Worm (Caenorhabditis elegans) whole organism, young adult: Measurements from ENCODE around the gene T07D3.2.
A peak's percentile ranks its signal among the peaks of the same experiment; 100 is the strongest.

ENCODE experiments used
- F39B2.1 ChIP-seq: fragments of 200-800 bp; sonication (Bioruptor generic); IDR thresholded peaks from 2 replicates; pipeline ENCODE4 v1.3.6; 2022; ENCODE audit warnings: missing genetic modification reagents, missing genetic modification characterization, missing compliant biosample characterization
- F57C9.4 ChIP-seq: sonication (generic microtip); optimal IDR thresholded peaks from 2 replicates; lab custom pipeline; 2017; ENCODE audit warnings: mild to moderate bottlenecking, missing genetic modification characterization, missing compliant biosample characterization
- K11D2.4 ChIP-seq: fragments of 200-800 bp; sonication (Bioruptor generic); IDR thresholded peaks from 2 replicates; pipeline ENCODE4 v1.3.6; 2022; ENCODE audit warnings: missing genetic modification reagents, missing genetic modification characterization, missing compliant biosample characterization
- ZK185.1 ChIP-seq: sonication (generic microtip); optimal IDR thresholded peaks from 2 replicates; lab custom pipeline; 2016; ENCODE audit warnings: mild to moderate bottlenecking, missing genetic modification characterization, missing compliant biosample characterization; ENCODE audit not compliant: poor library complexity, severe bottlenecking
- cebp-1 ChIP-seq, 2 experiments: fragments of 200-800 bp in 1 of 2; sonication (Bioruptor generic) in 1 of 2; sonication (generic microtip) in 1 of 2; IDR thresholded peaks in 1 of 2; optimal IDR thresholded peaks in 1 of 2; 2 replicates each; pipeline versions ENCODE4 v1.3.6 to Lab custom; 2017 to 2022; ENCODE audit warnings: missing compliant biosample characterization in 2 of 2, missing genetic modification characterization in 2 of 2, mild to moderate bottlenecking in 1 of 2, missing genetic modification reagents in 1 of 2, moderate library complexity in 1 of 2
- hmg-20 ChIP-seq: fragments of 200-800 bp; sonication (Bioruptor generic); IDR thresholded peaks from 2 replicates; pipeline ENCODE4 v1.3.6; 2022; ENCODE audit warnings: missing genetic modification reagents, missing genetic modification characterization, missing compliant biosample characterization
- lir-1 ChIP-seq: fragments of 200-800 bp; sonication (Bioruptor generic); conservative IDR thresholded peaks from 2 replicates; pipeline ENCODE4 v1.3.6; 2022; ENCODE audit warnings: missing genetic modification reagents, missing genetic modification characterization, missing compliant biosample characterization
- madf-3 ChIP-seq: fragments of 200-800 bp; sonication (Bioruptor generic); IDR thresholded peaks from 2 replicates; pipeline ENCODE4 v1.3.6; 2022; ENCODE audit warnings: missing genetic modification reagents, missing genetic modification characterization, missing compliant biosample characterization
- nfya-1 ChIP-seq: sonication (generic microtip); optimal IDR thresholded peaks from 2 replicates; lab custom pipeline; 2017; ENCODE audit warnings: antibody characterized with exemption, missing compliant biosample characterization, missing genetic modification characterization, borderline replicate concordance; ENCODE audit not compliant: insufficient read depth
- zfh-2 ChIP-seq: fragments of 200-800 bp; sonication (Bioruptor generic); conservative IDR thresholded peaks from 2 replicates; pipeline ENCODE4 v1.3.6; 2022; ENCODE audit warnings: missing genetic modification reagents, missing genetic modification characterization, missing compliant biosample characterization

The T07D3.2 gene

DNA sequence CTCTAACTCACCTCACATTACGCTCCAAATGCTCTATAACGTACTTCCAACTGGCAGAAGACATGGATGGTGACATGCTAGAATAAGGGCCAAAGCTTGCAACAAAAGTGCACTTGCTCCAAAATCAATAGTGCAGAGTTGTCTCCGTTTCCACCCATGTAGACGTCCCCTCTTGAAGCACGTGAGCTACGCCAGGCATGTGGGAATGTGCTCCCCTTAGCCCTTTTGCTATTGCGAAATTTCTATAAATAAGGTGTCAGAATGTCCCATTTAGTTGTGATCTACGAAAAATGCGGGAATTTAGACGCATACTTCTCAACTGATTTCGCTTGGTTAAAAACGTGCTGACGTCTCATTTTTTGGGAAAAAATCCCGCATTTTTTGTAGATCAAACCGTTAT lies 48.6 kb downstream of the T07D3.2 start:
- no peak for TF ChIP-seq lir-1 (GFP tag; lab: Robert Waterston, UW)
- 0 out of 2 replicates have a peak, but pooled peaks have one; percentile 41 for TF ChIP-seq madf-3 (GFP tag; lab: Robert Waterston, UW)
- peak; percentile 68 for TF ChIP-seq cebp-1 (GFP tag; IDR thresholded peaks at IDR 0.05; lab: Robert Waterston, UW)
- TF ChIP-seq cebp-1 (tag; optimal IDR thresholded peaks at IDR 0.05; lab: Kevin White, UChicago): peak; percentile 91

DNA sequence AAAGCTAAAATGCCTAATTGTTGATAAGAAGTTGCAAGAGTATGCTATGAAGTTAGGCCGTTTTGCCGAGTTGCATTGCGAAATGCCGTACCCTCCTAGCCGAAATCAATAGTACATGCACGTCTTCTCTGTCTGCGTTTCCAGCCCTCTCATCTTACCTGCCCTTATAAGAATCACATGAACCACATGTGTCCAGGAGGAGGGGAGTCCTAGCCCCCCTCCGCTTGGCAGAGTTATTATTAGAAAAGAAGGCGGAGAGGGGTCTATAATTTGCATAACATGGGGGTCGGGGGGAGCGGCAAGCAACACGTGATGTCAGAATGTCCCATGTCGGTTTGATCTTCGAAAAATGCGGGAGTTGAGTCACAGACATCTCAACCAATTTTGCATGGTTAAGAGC lies 51.3 kb downstream of the T07D3.2 start:
- TF ChIP-seq F57C9.4 (tag; lab: Kevin White, UChicago) (no peak), nfya-1 (tag; lab: Kevin White, UChicago) (no peak), ZK185.1 (tag; lab: Kevin White, UChicago) (no peak), F39B2.1 (no peak), hmg-20 (no peak), zfh-2 (GFP tag; lab: Robert Waterston, UW) (0 out of 2 replicates have a peak, but pooled peaks have one; percentile 5), K11D2.4 (GFP tag; lab: Robert Waterston, UW) (no peak)
